Fruit fly (Drosophila melanogaster) whole organism, embryonic: ENCODE data around the gene D.
A peak's percentile ranks its signal among the peaks of the same experiment; 100 is the strongest.

Experiments used
- ATbp ChIP-seq: fragments of 200-800 bp; sonication (Bioruptor generic); optimal IDR thresholded peaks from 2 replicates; lab custom pipeline; 2017; ENCODE audit warnings: missing biosample characterization, mild to moderate bottlenecking, missing genetic modification characterization, missing genetic modification reagents
- Blimp-1 ChIP-seq: fragments of 200-800 bp; sonication (Bioruptor generic); optimal IDR thresholded peaks from 3 replicates; lab custom pipeline; 2018; ENCODE audit warnings: missing biosample characterization, missing genetic modification characterization, mild to moderate bottlenecking, moderate library complexity, missing genetic modification reagents
- Bteb2 ChIP-seq: fragments of 200-800 bp; sonication (Bioruptor generic); optimal IDR thresholded peaks from 2 replicates; lab custom pipeline; 2016; ENCODE audit warnings: missing biosample characterization, missing genetic modification characterization
- C15 ChIP-seq: fragments of 200-800 bp; sonication (Bioruptor generic); IDR thresholded peaks from 3 replicates; pipeline ENCODE4 v1.3.6; 2022; ENCODE audit warnings: missing biosample characterization, missing genetic modification characterization
- CG1024 ChIP-seq: fragments of 200-800 bp; sonication (Bioruptor generic); IDR thresholded peaks from 2 replicates; pipeline ENCODE4 v1.3.6; 2022; ENCODE audit warnings: missing biosample characterization, missing genetic modification characterization
- CG10565 ChIP-seq: fragments of 200-800 bp; sonication (Bioruptor generic); optimal IDR thresholded peaks from 3 replicates; lab custom pipeline; 2016; ENCODE audit warnings: missing biosample characterization, mild to moderate bottlenecking, missing genetic modification characterization
- CG11247 ChIP-seq: fragments of 200-800 bp; sonication (Bioruptor generic); IDR thresholded peaks from 2 replicates; pipeline ENCODE4 v1.3.6; 2022; ENCODE audit warnings: missing biosample characterization, missing genetic modification characterization
- CG11398 ChIP-seq: fragments of 200-800 bp; sonication (Bioruptor generic); optimal IDR thresholded peaks from 2 replicates; lab custom pipeline; 2016; ENCODE audit warnings: missing biosample characterization, missing genetic modification characterization
- CG12104 ChIP-seq: fragments of 200-800 bp; sonication (Bioruptor generic); optimal IDR thresholded peaks from 3 replicates; lab custom pipeline; 2016; ENCODE audit warnings: missing biosample characterization, missing genetic modification characterization
- CG12219 ChIP-seq: fragments of 200-800 bp; sonication (Bioruptor generic); optimal IDR thresholded peaks from 3 replicates; lab custom pipeline; 2018; ENCODE audit warnings: missing biosample characterization, mild to moderate bottlenecking, missing genetic modification characterization
- CG13123 ChIP-seq: fragments of 200-800 bp; sonication (Bioruptor generic); optimal IDR thresholded peaks from 2 replicates; lab custom pipeline; 2016; ENCODE audit warnings: missing biosample characterization, missing genetic modification characterization
- CG14014 ChIP-seq: fragments of 200-800 bp; sonication (Bioruptor generic); IDR thresholded peaks from 2 replicates; pipeline ENCODE4 v1.3.6; 2022; ENCODE audit warnings: missing biosample characterization, missing genetic modification characterization
- CG14441 ChIP-seq: fragments of 200-800 bp; sonication (Bioruptor generic); IDR thresholded peaks from 2 replicates; pipeline ENCODE4 v1.3.6; 2022; ENCODE audit warnings: missing biosample characterization, missing genetic modification characterization
- CG15514 ChIP-seq: fragments of 200-800 bp; sonication (Bioruptor generic); optimal IDR thresholded peaks from 3 replicates; lab custom pipeline; 2017; ENCODE audit warnings: missing biosample characterization, missing genetic modification characterization, mild to moderate bottlenecking, moderate library complexity, missing genetic modification reagents
- CG16815 ChIP-seq: fragments of 200-800 bp; sonication (Bioruptor generic); optimal IDR thresholded peaks from 3 replicates; lab custom pipeline; 2017; ENCODE audit warnings: missing biosample characterization, mild to moderate bottlenecking, missing genetic modification characterization
- CG17328 ChIP-seq: fragments of 200-800 bp; sonication (Bioruptor generic); IDR thresholded peaks from 2 replicates; pipeline ENCODE4 v1.3.6; 2022; ENCODE audit warnings: missing biosample characterization, missing genetic modification characterization
- CG30020 ChIP-seq: fragments of 200-800 bp; optimal IDR thresholded peaks from 2 replicates; lab custom pipeline; 2019; ENCODE audit warnings: missing biosample characterization, mild to moderate bottlenecking, missing genetic modification characterization, moderate library complexity
- CG3065 ChIP-seq: fragments of 200-800 bp; sonication (Bioruptor generic); optimal IDR thresholded peaks from 2 replicates; lab custom pipeline; 2016; ENCODE audit warnings: missing biosample characterization, missing genetic modification characterization
- CG32532 ChIP-seq: fragments of 200-800 bp; sonication (Bioruptor generic); IDR thresholded peaks from 2 replicates; pipeline ENCODE4 v1.3.6; 2022; ENCODE audit warnings: missing biosample characterization, missing genetic modification characterization
- CG3847 ChIP-seq: fragments of 200-800 bp; sonication (Bioruptor generic); IDR thresholded peaks from 2 replicates; pipeline ENCODE4 v1.3.6; 2022; ENCODE audit warnings: missing biosample characterization, missing genetic modification characterization
- CG4360 ChIP-seq: fragments of 200-800 bp; sonication (Bioruptor generic); IDR thresholded peaks from 2 replicates; pipeline ENCODE4 v1.3.6; 2022; ENCODE audit warnings: missing biosample characterization, missing genetic modification characterization
- CG6175 ChIP-seq: fragments of 200-800 bp; sonication (Bioruptor generic); IDR thresholded peaks from 3 replicates; pipeline ENCODE4 v1.3.6; 2022; ENCODE audit warnings: missing biosample characterization, missing genetic modification characterization
- CG6254 ChIP-seq: fragments of 200-800 bp; sonication (Bioruptor generic); optimal IDR thresholded peaks from 3 replicates; lab custom pipeline; 2017; ENCODE audit warnings: mild to moderate bottlenecking, missing biosample characterization, missing genetic modification reagents, missing genetic modification characterization
- CG6272 ChIP-seq: fragments of 200-800 bp; sonication (Bioruptor generic); IDR thresholded peaks from 2 replicates; pipeline ENCODE4 v1.3.6; 2022; ENCODE audit warnings: missing biosample characterization, missing genetic modification characterization
- CG6683 ChIP-seq: fragments of 200-800 bp; sonication (Bioruptor generic); optimal IDR thresholded peaks from 2 replicates; lab custom pipeline; 2017; ENCODE audit warnings: missing biosample characterization, mild to moderate bottlenecking, missing genetic modification characterization, missing genetic modification reagents
- CG7372 ChIP-seq: fragments of 200-800 bp; sonication (Bioruptor generic); IDR thresholded peaks from 2 replicates; pipeline ENCODE4 v1.3.6; 2022; ENCODE audit warnings: missing biosample characterization, missing genetic modification characterization
- CG8765 ChIP-seq: fragments of 200-800 bp; sonication (Bioruptor generic); IDR thresholded peaks from 2 replicates; pipeline ENCODE4 v1.3.6; 2022; ENCODE audit warnings: missing biosample characterization, missing genetic modification characterization
- Dp ChIP-seq: fragments of 200-800 bp; sonication (Bioruptor generic); optimal IDR thresholded peaks from 2 replicates; lab custom pipeline; 2018; ENCODE audit warnings: missing biosample characterization, mild to moderate bottlenecking, missing genetic modification characterization, moderate library complexity
- Fer1 ChIP-seq: fragments of 200-800 bp; sonication (Bioruptor generic); optimal IDR thresholded peaks from 2 replicates; lab custom pipeline; 2017; ENCODE audit warnings: missing biosample characterization, mild to moderate bottlenecking, missing genetic modification characterization
- HLH4C ChIP-seq: fragments of 200-800 bp; sonication (Bioruptor generic); IDR thresholded peaks from 3 replicates; pipeline ENCODE4 v1.3.6; 2022; ENCODE audit warnings: missing biosample characterization, missing genetic modification characterization; ENCODE audit not compliant: partially characterized antibody
- Mrtf ChIP-seq: fragments of 200-800 bp; sonication (Bioruptor generic); IDR thresholded peaks from 3 replicates; pipeline ENCODE4 v1.3.6; 2022; ENCODE audit warnings: missing biosample characterization, missing genetic modification characterization
- NC2β ChIP-seq: fragments of 200-800 bp; sonication (Bioruptor generic); optimal IDR thresholded peaks from 2 replicates; lab custom pipeline; 2016; ENCODE audit warnings: missing biosample characterization, missing genetic modification characterization
- Taf1 ChIP-seq: fragments of 200-800 bp; sonication (Bioruptor generic); IDR thresholded peaks from 2 replicates; pipeline ENCODE4 v1.3.6; 2022; ENCODE audit warnings: missing biosample characterization, missing genetic modification characterization
- btn ChIP-seq: fragments of 200-800 bp; sonication (Bioruptor generic); optimal IDR thresholded peaks from 2 replicates; lab custom pipeline; 2016; ENCODE audit warnings: missing biosample characterization, missing genetic modification characterization
- croc ChIP-seq: fragments of 200-800 bp; sonication (Bioruptor generic); conservative IDR thresholded peaks from 3 replicates; pipeline ENCODE4 v1.3.6; 2022; ENCODE audit warnings: missing biosample characterization, missing genetic modification characterization
- gt ChIP-seq: fragments of 200-800 bp; sonication (Bioruptor generic); IDR thresholded peaks from 2 replicates; pipeline ENCODE4 v1.3.6; 2022; ENCODE audit warnings: missing biosample characterization, missing genetic modification characterization
- kah ChIP-seq: fragments of 200-800 bp; sonication (Bioruptor generic); optimal IDR thresholded peaks from 2 replicates; lab custom pipeline; 2018; ENCODE audit warnings: missing biosample characterization, mild to moderate bottlenecking, missing genetic modification characterization
- lbe ChIP-seq: fragments of 200-800 bp; sonication (Bioruptor generic); optimal IDR thresholded peaks from 2 replicates; lab custom pipeline; 2016; ENCODE audit warnings: missing biosample characterization, mild to moderate bottlenecking, missing genetic modification characterization
- maf-S ChIP-seq: fragments of 200-800 bp; sonication (Bioruptor generic); optimal IDR thresholded peaks from 2 replicates; lab custom pipeline; 2016; ENCODE audit warnings: missing biosample characterization, missing genetic modification characterization
- mam ChIP-seq: fragments of 200-800 bp; sonication (Bioruptor generic); optimal IDR thresholded peaks from 3 replicates; lab custom pipeline; 2016; ENCODE audit warnings: missing biosample characterization, missing genetic modification characterization
- mirr ChIP-seq: fragments of 200-800 bp; sonication (Bioruptor generic); optimal IDR thresholded peaks from 3 replicates; lab custom pipeline; 2018; ENCODE audit warnings: missing biosample characterization, mild to moderate bottlenecking, missing genetic modification characterization
- pita ChIP-seq: fragments of 200-800 bp; sonication (Bioruptor generic); optimal IDR thresholded peaks from 2 replicates; lab custom pipeline; 2017; ENCODE audit warnings: missing biosample characterization, mild to moderate bottlenecking, missing genetic modification characterization
- rib ChIP-seq: fragments of 200-800 bp; sonication (Bioruptor generic); IDR thresholded peaks from 2 replicates; pipeline ENCODE4 v1.3.6; 2022; ENCODE audit warnings: missing biosample characterization, missing genetic modification characterization
- salm ChIP-seq: fragments of 200-800 bp; sonication (Bioruptor generic); optimal IDR thresholded peaks from 2 replicates; lab custom pipeline; 2018; ENCODE audit warnings: missing biosample characterization, mild to moderate bottlenecking, missing genetic modification characterization
- sob ChIP-seq: fragments of 200-800 bp; sonication (Bioruptor generic); IDR thresholded peaks from 2 replicates; pipeline ENCODE4 v1.3.6; 2022; ENCODE audit warnings: missing biosample characterization, missing genetic modification characterization
- ssp ChIP-seq: fragments of 200-800 bp; sonication (Bioruptor generic); IDR thresholded peaks from 2 replicates; pipeline ENCODE4 v1.3.6; 2022; ENCODE audit warnings: missing biosample characterization, missing genetic modification characterization
- stwl ChIP-seq: fragments of 200-800 bp; sonication (Bioruptor generic); optimal IDR thresholded peaks from 3 replicates; lab custom pipeline; 2018; ENCODE audit warnings: missing biosample characterization, mild to moderate bottlenecking, missing genetic modification characterization, moderate library complexity
- tgo ChIP-seq: fragments of 200-800 bp; sonication (Bioruptor generic); IDR thresholded peaks from 3 replicates; pipeline ENCODE4 v1.3.6; 2022; ENCODE audit warnings: missing biosample characterization, missing genetic modification characterization
- tna ChIP-seq: fragments of 200-800 bp; sonication (Bioruptor generic); IDR thresholded peaks from 2 replicates; pipeline ENCODE4 v1.3.6; 2022; ENCODE audit warnings: missing biosample characterization, missing genetic modification characterization; ENCODE audit not compliant: partially characterized antibody
- unc-4 ChIP-seq: fragments of 200-800 bp; sonication (Bioruptor generic); IDR thresholded peaks from 2 replicates; pipeline ENCODE4 v1.3.6; 2022; ENCODE audit warnings: missing biosample characterization, missing genetic modification characterization; ENCODE audit not compliant: partially characterized antibody
- wdn ChIP-seq: fragments of 200-800 bp; sonication (Bioruptor generic); IDR thresholded peaks from 2 replicates; pipeline ENCODE4 v1.3.6; 2022; ENCODE audit warnings: missing biosample characterization, missing genetic modification characterization
- zen2 ChIP-seq: fragments of 200-800 bp; sonication (Bioruptor generic); IDR thresholded peaks from 3 replicates; pipeline ENCODE4 v1.3.6; 2022; ENCODE audit warnings: missing biosample characterization, missing genetic modification characterization; ENCODE audit not compliant: partially characterized antibody

D gene

dm6 chr3L:14217677-14218254 is 39.3 kb upstream of the D start, which contains the start of gene CG7768 (continued):
- peak; percentile 37 for TF ChIP-seq Blimp-1
- TF ChIP-seq wdn (GFP tag; lab: Robert Waterston, UW), result peak; percentile 21; the same call in 1 of the 2 replicates
- TF ChIP-seq CG1024, result no peak
- TF ChIP-seq CG14014 (GFP tag; lab: Robert Waterston, UW), result peak; percentile 65; the same call in 1 of the 2 replicates
- no peak for TF ChIP-seq CG6175
- no peak for TF ChIP-seq croc (GFP tag; lab: Robert Waterston, UW)
- TF ChIP-seq CG7372 (GFP tag; lab: Robert Waterston, UW), result no peak
- no peak for TF ChIP-seq tgo (GFP tag; lab: Robert Waterston, UW)
- TF ChIP-seq kah (GFP tag; lab: Kevin White, UChicago), result no peak
- TF ChIP-seq CG6254 (GFP tag; lab: Kevin White, UChicago), result no peak
- TF ChIP-seq zen2, result no peak
- no peak for TF ChIP-seq salm (tag; lab: Kevin White, UChicago)
- no peak for TF ChIP-seq Taf1 (GFP tag; lab: Robert Waterston, UW)
- TF ChIP-seq CG6683, result peak; percentile 65
- peak; percentile 41 for TF ChIP-seq CG12104 (GFP tag; lab: Kevin White, UChicago)
- peak; percentile 49 for TF ChIP-seq mam
- peak; percentile 62 for TF ChIP-seq ATbp (GFP tag; lab: Kevin White, UChicago)
- no peak for TF ChIP-seq CG10565 (GFP tag; lab: Kevin White, UChicago)
- TF ChIP-seq btn (GFP tag; lab: Kevin White, UChicago), result no peak
- TF ChIP-seq CG17328 (GFP tag; lab: Robert Waterston, UW), result no peak
- TF ChIP-seq unc-4 (GFP tag; lab: Robert Waterston, UW), result no peak
- no peak for TF ChIP-seq CG4360 (GFP tag; lab: Robert Waterston, UW)
- no peak for TF ChIP-seq Dp (GFP tag; lab: Kevin White, UChicago)
- peak; percentile 79 for TF ChIP-seq CG15514 (GFP tag; lab: Kevin White, UChicago)
- no peak for TF ChIP-seq stwl (tag; lab: Kevin White, UChicago)
- TF ChIP-seq HLH4C, result no peak
- TF ChIP-seq maf-S (GFP tag; lab: Kevin White, UChicago), result peak; percentile 10
- TF ChIP-seq NC2β (GFP tag; lab: Kevin White, UChicago), result peak; percentile 4
- TF ChIP-seq CG13123 (GFP tag; lab: Kevin White, UChicago), result peak; percentile 42
- TF ChIP-seq tna (GFP tag; lab: Robert Waterston, UW), result no peak
- no peak for TF ChIP-seq C15 (GFP tag; lab: Robert Waterston, UW)
- TF ChIP-seq CG14441 (GFP tag; lab: Robert Waterston, UW), result no peak
- peak; percentile 86 for TF ChIP-seq Fer1 (GFP tag; lab: Kevin White, UChicago)
- peak; percentile 52 for TF ChIP-seq Bteb2
- TF ChIP-seq CG6272, result no peak
- no peak for TF ChIP-seq CG30020
- TF ChIP-seq CG8765 (GFP tag; lab: Robert Waterston, UW), result no peak
- TF ChIP-seq CG3065 (GFP tag; lab: Kevin White, UChicago), result no peak
- TF ChIP-seq CG3847 (GFP tag; lab: Robert Waterston, UW), result no peak
- TF ChIP-seq CG11247, result no peak
- no peak for TF ChIP-seq CG16815 (GFP tag; lab: Kevin White, UChicago)
- TF ChIP-seq lbe, result no peak
- peak; percentile 47 for TF ChIP-seq CG11398
- peak; percentile 20 for TF ChIP-seq CG12219 (GFP tag; lab: Kevin White, UChicago)
- TF ChIP-seq mirr (GFP tag; lab: Kevin White, UChicago), result peak; percentile 75
- no peak for TF ChIP-seq Mrtf (GFP tag; lab: Robert Waterston, UW)
- no peak for TF ChIP-seq CG32532
- no peak for TF ChIP-seq rib
- TF ChIP-seq pita (GFP tag; lab: Kevin White, UChicago), result no peak
- TF ChIP-seq ssp (GFP tag; lab: Robert Waterston, UW), result no peak
- no peak for TF ChIP-seq gt (GFP tag; lab: Robert Waterston, UW)
- TF ChIP-seq sob (GFP tag; lab: Robert Waterston, UW), result no peak
